Worm (Caenorhabditis elegans): Measurements from ENCODE around the gene fbxa-163.

fbxa-163 gene

DNA sequence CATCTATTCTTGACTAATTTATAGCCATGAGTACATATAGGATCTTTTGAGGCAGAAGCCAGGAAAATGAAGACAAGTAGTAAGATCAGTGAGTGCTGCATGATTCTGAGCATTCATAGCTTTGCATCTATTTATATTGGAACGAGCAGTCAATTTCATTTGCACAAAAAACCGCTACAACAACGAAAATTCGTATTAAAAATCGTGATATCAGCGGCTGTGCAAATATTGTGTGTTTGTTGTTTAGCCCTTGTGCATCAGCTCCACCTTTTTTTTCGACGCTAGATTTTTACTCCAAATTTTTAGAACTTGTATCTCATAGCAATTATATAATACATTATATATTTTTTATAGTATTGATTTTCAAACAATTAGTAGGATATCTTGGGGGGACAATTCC lies 26.4 kb downstream of the fbxa-163 start, which contains the start of gene clec-21:
Gene clec-21, minus strand, starts transcription at position 101 of the 400 bp plus-strand sequence.
- TF ChIP-seq unc-130 (tag; optimal IDR thresholded peaks at IDR 0.05) = no peak
- TF ChIP-seq nhr-28 (tag; optimal IDR thresholded peaks at IDR 0.05) = no peak
- no peak for TF ChIP-seq lin-14 (GFP tag; optimal IDR thresholded peaks at IDR 0.05)

- TF ChIP-seq tbx-2 (tag; optimal IDR thresholded peaks at IDR 0.05) (no peak), mef-2 (tag; optimal IDR thresholded peaks at IDR 0.05) (no peak), F16B12.6 (tag; optimal IDR thresholded peaks at IDR 0.05) (no peak), pqm-1 (tag; optimal IDR thresholded peaks at IDR 0.05) (no peak), elt-2 (tag; optimal IDR thresholded peaks at IDR 0.05) (peak; percentile 22)
Measured at ce11 chrII:1579886-1580285, 30.6 kb downstream of the fbxa-163 start, which contains the start of gene math-38. TSS of gene math-38 (minus strand) at chrII:1579986.

- TF ChIP-seq elt-2 (tag; optimal IDR thresholded peaks at IDR 0.05) (peak; percentile 73), nhr-85 (tag) (no peak), lin-35 (GFP tag; optimal IDR thresholded peaks at IDR 0.05) (peak in 1 of 2 experiments; percentile 29), efl-1 (optimal IDR thresholded peaks at IDR 0.05) (no peak), efl-1 (GFP tag; optimal IDR thresholded peaks at IDR 0.05 in 1 of 2) (peak in 1 of 2 experiments; percentile 16), jun-1 (tag; optimal IDR thresholded peaks at IDR 0.05) (peak; percentile 12)
Measured at ce11 chrII:1576772-1577171, 33.8 kb downstream of the fbxa-163 start.

DNA sequence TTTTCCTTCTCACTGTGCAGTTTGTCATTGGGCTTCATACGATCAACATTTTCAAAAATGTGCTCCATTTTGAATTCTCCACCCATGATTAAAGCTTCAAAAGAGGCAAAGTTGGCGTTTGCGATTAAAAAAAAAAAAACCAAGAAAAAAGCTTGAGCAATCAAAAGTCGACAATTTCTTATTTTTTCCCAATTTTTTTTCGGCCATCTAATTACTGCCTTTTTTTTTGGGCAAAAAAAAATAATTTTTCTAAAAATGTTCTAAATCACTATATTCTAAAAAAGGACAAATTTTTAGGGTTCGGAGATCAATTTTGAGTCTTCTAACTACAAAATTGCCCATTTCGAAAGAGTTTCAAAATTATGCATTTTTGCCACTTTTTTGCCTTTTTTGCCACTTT lies 34.5 kb downstream of the fbxa-163 start, which contains the start of gene K05F6.10:
Gene K05F6.10, minus strand, starts transcription at position 101 of the 400 bp plus-strand sequence.
- TF ChIP-seq nhr-76 (tag; optimal IDR thresholded peaks at IDR 0.05) (no peak), unc-30 (tag; optimal IDR thresholded peaks at IDR 0.05) (no peak), blmp-1 (tag; optimal IDR thresholded peaks at IDR 0.05) (no peak), unc-98 (GFP tag; IDR thresholded peaks at IDR 0.05) (no peak), C04F5.9 (tag; optimal IDR thresholded peaks at IDR 0.05) (no peak), hlh-17 (GFP tag; optimal IDR thresholded peaks at IDR 0.05; ENCODE audit: borderline replicate concordance) (no peak), lin-35 (GFP tag; optimal IDR thresholded peaks at IDR 0.05) (no peak), alr-1 (tag; optimal IDR thresholded peaks at IDR 0.05; ENCODE audit: borderline replicate concordance) (no peak), grh-1 (GFP tag; IDR thresholded peaks at IDR 0.05) (no peak), mab-9 (GFP tag; IDR thresholded peaks at IDR 0.05) (no peak), zip-4 (GFP tag; optimal IDR thresholded peaks at IDR 0.05) (no peak), mdl-1 (tag; optimal IDR thresholded peaks at IDR 0.05) (no peak), lin-39 (tag; optimal IDR thresholded peaks at IDR 0.05) (no peak), nhr-20 (tag; optimal IDR thresholded peaks at IDR 0.05) (no peak), nhr-77 (tag; optimal IDR thresholded peaks at IDR 0.05) (no peak), tbx-2 (tag; optimal IDR thresholded peaks at IDR 0.05) (no peak), ceh-90 (tag; optimal IDR thresholded peaks at IDR 0.05) (no peak), Y116A8C.19 (tag; optimal IDR thresholded peaks at IDR 0.05; ENCODE audit: borderline replicate concordance) (no peak), mep-1 (tag; optimal IDR thresholded peaks at IDR 0.05) (no peak)

DNA sequence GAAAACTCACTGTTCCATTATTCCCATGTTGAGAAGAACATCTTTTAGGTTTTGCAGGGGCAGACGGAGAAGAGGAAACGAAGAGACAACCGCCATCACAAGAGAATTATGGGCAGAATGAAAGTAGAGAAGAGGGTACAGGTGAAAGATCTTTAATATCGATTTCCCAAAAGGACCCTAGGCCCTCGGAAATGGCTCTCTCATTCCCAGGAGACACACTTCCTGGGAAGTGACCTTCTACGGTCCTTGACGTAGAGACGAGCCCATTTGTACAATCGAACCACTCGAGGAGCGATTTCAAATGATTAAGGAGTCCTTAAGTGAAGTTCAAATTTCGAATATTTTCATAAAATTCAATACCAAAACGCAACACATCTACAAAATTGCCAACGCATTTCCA lies 39.5 kb downstream of the fbxa-163 start, which contains the start of gene fbxb-46:
Gene fbxb-46, minus strand, starts transcription at position 101 of the 400 bp plus-strand sequence.
- TF ChIP-seq swsn-7 (tag; optimal IDR thresholded peaks at IDR 0.05) (no peak), nhr-85 (tag) (no peak), lin-13 (GFP tag; optimal IDR thresholded peaks at IDR 0.05) (no peak), efl-3 (GFP tag; optimal IDR thresholded peaks at IDR 0.05) (no peak), tbx-2 (tag; optimal IDR thresholded peaks at IDR 0.05) (no peak), snu-23 (GFP tag; optimal IDR thresholded peaks at IDR 0.05) (no peak), fos-1 (tag; optimal IDR thresholded peaks at IDR 0.05) (no peak), nhr-19 (GFP tag; conservative IDR thresholded peaks at IDR 0.05) (no peak), elt-2 (tag; optimal IDR thresholded peaks at IDR 0.05) (no peak), ztf-4 (tag; optimal IDR thresholded peaks at IDR 0.05) (no peak), ztf-11 (tag; optimal IDR thresholded peaks at IDR 0.05) (no peak), egl-13 (tag; optimal IDR thresholded peaks at IDR 0.05) (no peak), nhr-90 (tag; optimal IDR thresholded peaks at IDR 0.05; ENCODE audit: poor library complexity) (no peak), C04F5.9 (tag; optimal IDR thresholded peaks at IDR 0.05) (no peak), unc-86 (tag; optimal IDR thresholded peaks at IDR 0.05) (no peak), nhr-11 (tag; optimal IDR thresholded peaks at IDR 0.05) (no peak), hlh-17 (GFP tag; optimal IDR thresholded peaks at IDR 0.05; ENCODE audit: borderline replicate concordance) (no peak), nhr-47 (tag; optimal IDR thresholded peaks at IDR 0.05) (no peak)

Data from whole organism, L1 larva.